Fruit fly (Drosophila melanogaster): ENCODE measurements around the gene btd.
A peak's percentile ranks its signal among the peaks of the same experiment; 100 is the strongest.

The btd gene

DNA sequence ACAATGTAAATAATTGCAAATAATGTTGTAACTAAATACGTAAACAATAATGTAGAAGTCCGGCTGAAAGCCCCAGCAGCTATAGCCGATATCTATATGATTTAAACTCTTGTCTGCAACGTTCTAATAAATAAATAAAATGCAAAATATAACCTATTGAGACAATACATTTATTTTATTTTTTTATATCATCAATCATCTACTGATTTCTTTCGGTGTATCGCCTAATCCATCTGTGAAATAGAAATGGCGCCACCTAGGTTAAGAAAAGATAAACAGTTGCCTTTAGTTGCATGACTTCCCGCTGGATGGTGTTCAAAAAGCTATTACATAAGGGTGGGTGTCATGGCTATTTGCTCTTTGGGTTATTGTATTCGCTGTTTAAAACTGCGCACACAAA is 6.4 kb upstream of the btd start (continued):
- TF ChIP-seq TFAM (GFP tag; optimal IDR thresholded peaks at IDR 0.05) (peak; percentile 63), zfh1 (GFP tag; IDR thresholded peaks at IDR 0.05) (peak; percentile 92), gt (GFP tag; IDR thresholded peaks at IDR 0.05) (peak; percentile 70), CG7928 (GFP tag; optimal IDR thresholded peaks at IDR 0.05) (peak; percentile 71), tup (GFP tag; optimal IDR thresholded peaks at IDR 0.05) (peak; percentile 76), croc (GFP tag; conservative IDR thresholded peaks at IDR 0.05) (peak; percentile 73), Asciz (GFP tag; optimal IDR thresholded peaks at IDR 0.05) (peak; percentile 95), org-1 (GFP tag; optimal IDR thresholded peaks at IDR 0.05) (peak; percentile 92), p53 (GFP tag; optimal IDR thresholded peaks at IDR 0.05) (peak; percentile 28), CG2129 (GFP tag; IDR thresholded peaks at IDR 0.05; ENCODE audit: partially characterized antibody) (no peak), CG18262 (tag; optimal IDR thresholded peaks at IDR 0.05) (peak; percentile 97), Rx (GFP tag; IDR thresholded peaks at IDR 0.05) (peak; percentile 88), CG18011 (GFP tag; optimal IDR thresholded peaks at IDR 0.05) (peak; percentile 83), CG12659 (GFP tag; optimal IDR thresholded peaks at IDR 0.05) (peak; percentile 97), CG32767 (GFP tag; IDR thresholded peaks at IDR 0.05) (peak; percentile 86; the same call in 1 of the 2 replicates), Adf1 (GFP tag; IDR thresholded peaks at IDR 0.05) (peak; percentile 72), Bdp1 (GFP tag; optimal IDR thresholded peaks at IDR 0.05) (peak; percentile 75), exex (tag; optimal IDR thresholded peaks at IDR 0.05) (peak; percentile 82), al (GFP tag; IDR thresholded peaks at IDR 0.05) (peak; percentile 88), lmd (GFP tag; IDR thresholded peaks at IDR 0.05) (peak; percentile 93), toy (GFP tag; IDR thresholded peaks at IDR 0.05) (peak; percentile 86), lilli (GFP tag; optimal IDR thresholded peaks at IDR 0.05) (peak; percentile 90), trem (tag; optimal IDR thresholded peaks at IDR 0.05) (peak; percentile 94), PHDP (tag; optimal IDR thresholded peaks at IDR 0.05) (peak; percentile 97), slou (GFP tag; optimal IDR thresholded peaks at IDR 0.05) (peak; percentile 74), Atf3 (GFP tag; optimal IDR thresholded peaks at IDR 0.05) (peak; percentile 82), slbo (GFP tag; IDR thresholded peaks at IDR 0.05) (peak; percentile 95), CG17568 (GFP tag; optimal IDR thresholded peaks at IDR 0.05) (peak; percentile 96), fd3F (GFP tag; optimal IDR thresholded peaks at IDR 0.05) (peak; percentile 92), CG1024 (GFP tag; IDR thresholded peaks at IDR 0.05) (peak; percentile 91), Sry-β (GFP tag; optimal IDR thresholded peaks at IDR 0.05) (no peak), jumu (GFP tag; optimal IDR thresholded peaks at IDR 0.05) (peak; percentile 71), kni (GFP tag; optimal IDR thresholded peaks at IDR 0.05) (peak; percentile 76), CG15479 (GFP tag; optimal IDR thresholded peaks at IDR 0.05) (peak; percentile 10), Drgx (GFP tag; IDR thresholded peaks at IDR 0.05) (peak; percentile 96), sens-2 (GFP tag; IDR thresholded peaks at IDR 0.05) (peak; percentile 95), kah (GFP tag; optimal IDR thresholded peaks at IDR 0.05) (peak; percentile 93), CG16813 (GFP tag; IDR thresholded peaks at IDR 0.05; ENCODE audit: partially characterized antibody) (no peak), Ets65A (GFP tag) (peak; percentile 92), C15 (GFP tag; IDR thresholded peaks at IDR 0.05) (peak; percentile 88), CG13287 (GFP tag; IDR thresholded peaks at IDR 0.05; ENCODE audit: partially characterized antibody) (no peak; the same call in 1 of the 2 replicates), sc (optimal IDR thresholded peaks at IDR 0.05) (no peak), sc (GFP tag; optimal IDR thresholded peaks at IDR 0.05) (peak; percentile 89), pfk (GFP tag; optimal IDR thresholded peaks at IDR 0.05) (peak; percentile 57), CG8089 (GFP tag; optimal IDR thresholded peaks at IDR 0.05) (peak; percentile 76), HLHmδ (GFP tag; optimal IDR thresholded peaks at IDR 0.05) (no peak), ATbp (GFP tag; optimal IDR thresholded peaks at IDR 0.05) (peak; percentile 93), knrl (GFP tag; IDR thresholded peaks at IDR 0.05; ENCODE audit: partially characterized antibody) (peak; percentile 25; the same call in 1 of the 3 replicates), CG3847 (GFP tag; IDR thresholded peaks at IDR 0.05) (peak; percentile 94), Max (GFP tag; optimal IDR thresholded peaks at IDR 0.05) (peak; percentile 85), shn (GFP tag; optimal IDR thresholded peaks at IDR 0.05) (peak; percentile 70)
